Worm (Caenorhabditis elegans) whole organism, early embryonic: ENCODE measurements around the gene sec-61.A.
A peak's percentile ranks its signal among the peaks of the same experiment; 100 is the strongest.
"Not testable (repeated sequence)": the region's sequence is repeated elsewhere in the genome, so short reads cannot be mapped to it uniquely, and the experiment has no call there.

Experiments used
- B0310.2 ChIP-seq: sonication (generic microtip); optimal IDR thresholded peaks from 2 replicates; lab custom pipeline; 2016; ENCODE audit warnings: mild to moderate bottlenecking, missing genetic modification characterization, missing compliant biosample characterization
- F13C5.2 ChIP-seq: sonication (generic microtip); optimal IDR thresholded peaks from 2 replicates; lab custom pipeline; 2017; ENCODE audit warnings: mild to moderate bottlenecking, missing genetic modification characterization, inconsistent platforms, missing compliant biosample characterization
- aly-1 ChIP-seq: sonication (generic microtip); optimal IDR thresholded peaks from 2 replicates; lab custom pipeline; 2016; ENCODE audit warnings: missing genetic modification characterization, missing compliant biosample characterization
- ama-1 ChIP-seq: fragments of 150-350 bp; optimal IDR thresholded peaks from 2 replicates; lab custom pipeline; 2014
- ceh-13 ChIP-seq: fragments of 200-800 bp; sonication (Bioruptor generic); optimal IDR thresholded peaks from 2 replicates; lab custom pipeline; 2018; ENCODE audit warnings: mild to moderate bottlenecking, missing genetic modification characterization, missing compliant biosample characterization
- ceh-36 ChIP-seq: sonication (generic microtip); optimal IDR thresholded peaks from 2 replicates; lab custom pipeline; 2016; ENCODE audit warnings: missing genetic modification characterization, inconsistent platforms, missing compliant biosample characterization
- ets-7 ChIP-seq: sonication (generic microtip); optimal IDR thresholded peaks from 2 replicates; lab custom pipeline; 2016; ENCODE audit warnings: missing genotype, missing genetic modification characterization, missing compliant biosample characterization
- flt-1 ChIP-seq: fragments of 200-800 bp; sonication (Bioruptor generic); IDR thresholded peaks from 2 replicates; pipeline ENCODE4 v1.3.6; 2022; ENCODE audit warnings: missing genetic modification characterization, missing compliant biosample characterization
- hmbx-1 ChIP-seq: sonication (generic microtip); optimal IDR thresholded peaks from 2 replicates; lab custom pipeline; 2016; ENCODE audit warnings: mild to moderate bottlenecking, missing genetic modification characterization, missing compliant biosample characterization
- hmg-4 ChIP-seq: fragments of 200-800 bp; sonication (Bioruptor generic); optimal IDR thresholded peaks from 2 replicates; lab custom pipeline; 2018; ENCODE audit warnings: mild to moderate bottlenecking, missing genetic modification characterization, missing compliant biosample characterization
- hnd-1 ChIP-seq: sonication (generic microtip); optimal IDR thresholded peaks from 2 replicates; lab custom pipeline; 2016; ENCODE audit warnings: missing genetic modification characterization, missing compliant biosample characterization
- pes-1 ChIP-seq: fragments of 200-800 bp; sonication (Bioruptor generic); IDR thresholded peaks from 2 replicates; pipeline ENCODE4 v1.3.6; 2022; ENCODE audit warnings: missing genetic modification reagents, missing genetic modification characterization, missing compliant biosample characterization
- scrt-1 ChIP-seq: fragments of 200-800 bp; sonication (Bioruptor generic); IDR thresholded peaks from 2 replicates; pipeline ENCODE4 v1.3.6; 2022; ENCODE audit warnings: missing genetic modification characterization, missing compliant biosample characterization
- sea-1 ChIP-seq: fragments of 200-800 bp; sonication (Bioruptor generic); conservative IDR thresholded peaks from 2 replicates; pipeline ENCODE4 v1.3.6; 2022; ENCODE audit warnings: missing genetic modification characterization, missing compliant biosample characterization
- tbx-11 ChIP-seq: fragments of 200-800 bp; sonication (Bioruptor generic); IDR thresholded peaks from 2 replicates; pipeline ENCODE4 v1.3.6; 2022; ENCODE audit warnings: missing genetic modification characterization, missing compliant biosample characterization
- tbx-37 ChIP-seq: fragments of 200-800 bp; sonication (Bioruptor generic); conservative IDR thresholded peaks from 2 replicates; pipeline ENCODE4 v1.3.6; 2022; ENCODE audit warnings: missing genetic modification reagents, missing genetic modification characterization, missing compliant biosample characterization
- tra-4 ChIP-seq: sonication (generic microtip); optimal IDR thresholded peaks from 2 replicates; lab custom pipeline; 2017; ENCODE audit warnings: missing genetic modification characterization, missing compliant biosample characterization

sec-61.A gene

ce11 chrIV:14853703-14854102, 28.6 kb upstream of the sec-61.A start, which contains the start of gene Y57G11C.52:
TSS of gene Y57G11C.52 (plus strand) at chrIV:14854003.
- TF ChIP-seq hmbx-1 (tag; lab: Kevin White, UChicago) (no peak), tbx-11 (GFP tag; lab: Robert Waterston, UW) (no peak), ceh-13 (GFP tag; lab: Kevin White, UChicago) (no peak)

- TF ChIP-seq scrt-1 (GFP tag; lab: Robert Waterston, UW); sea-1 (GFP tag; lab: Robert Waterston, UW); ama-1 (lab: Kevin White, UChicago): not testable (repeated sequence)
Observed at ce11 chrIV:14843062-14843461, 18.0 kb upstream of the sec-61.A start, which contains the start of gene Y57G11C.20. TSS of gene Y57G11C.20 (plus strand) at chrIV:14843362.

- peak; percentile 42 for TF ChIP-seq ets-7
- TF ChIP-seq pes-1 (GFP tag; lab: Robert Waterston, UW): peak; percentile 86
- TF ChIP-seq sea-1 (GFP tag; lab: Robert Waterston, UW): no peak; the same call in 1 of the 2 replicates
- peak; percentile 80 for TF ChIP-seq flt-1
- peak; percentile 25 for TF ChIP-seq hmbx-1 (tag; lab: Kevin White, UChicago)
- peak; percentile 56 for TF ChIP-seq ceh-13 (GFP tag; lab: Kevin White, UChicago)
- TF ChIP-seq tbx-11 (GFP tag; lab: Robert Waterston, UW): peak; percentile 88
- TF ChIP-seq hmg-4 (GFP tag; lab: Kevin White, UChicago): no peak
- peak; percentile 30 for TF ChIP-seq B0310.2 (tag; lab: Kevin White, UChicago)
- peak; percentile 23 for TF ChIP-seq tra-4 (tag; lab: Kevin White, UChicago)
- peak; percentile 71 for TF ChIP-seq F13C5.2 (tag; lab: Kevin White, UChicago)
- peak; percentile 73 for TF ChIP-seq tbx-37
- TF ChIP-seq aly-1 (tag; lab: Kevin White, UChicago): peak; percentile 69
- peak; percentile 62 for TF ChIP-seq ceh-36
- no peak; the same call in 1 of the 2 replicates for TF ChIP-seq scrt-1 (GFP tag; lab: Robert Waterston, UW)
- peak; percentile 64 for TF ChIP-seq hnd-1 (tag; lab: Kevin White, UChicago)
- no peak for TF ChIP-seq ama-1 (lab: Kevin White, UChicago)
Observed at ce11 chrIV:14838095-14838494, 13.0 kb upstream of the sec-61.A start.

- TF ChIP-seq hnd-1 (tag; lab: Kevin White, UChicago) (no peak), ceh-13 (GFP tag; lab: Kevin White, UChicago) (no peak), F13C5.2 (tag; lab: Kevin White, UChicago) (no peak), pes-1 (GFP tag; lab: Robert Waterston, UW) (no peak), aly-1 (tag; lab: Kevin White, UChicago) (no peak), scrt-1 (GFP tag; lab: Robert Waterston, UW) (no peak), tbx-11 (GFP tag; lab: Robert Waterston, UW) (no peak), ceh-36 (no peak), hmbx-1 (tag; lab: Kevin White, UChicago) (no peak), ets-7 (no peak), hmg-4 (GFP tag; lab: Kevin White, UChicago) (no peak)
Observed at ce11 chrIV:14836885-14837284, 11.8 kb upstream of the sec-61.A start, which contains the start of gene Y57G11C.22. TSS of gene Y57G11C.22 (plus strand) at chrIV:14837211.

- no peak for TF ChIP-seq hmbx-1 (tag; lab: Kevin White, UChicago)
- no peak for TF ChIP-seq ceh-13 (GFP tag; lab: Kevin White, UChicago)
- no peak for TF ChIP-seq sea-1 (GFP tag; lab: Robert Waterston, UW)
- no peak for TF ChIP-seq hmg-4 (GFP tag; lab: Kevin White, UChicago)
- no peak for TF ChIP-seq flt-1
- TF ChIP-seq ama-1 (lab: Kevin White, UChicago): no peak
- no peak for TF ChIP-seq tbx-11 (GFP tag; lab: Robert Waterston, UW)
- TF ChIP-seq tra-4 (tag; lab: Kevin White, UChicago): no peak
- TF ChIP-seq tbx-37: no peak
Observed at ce11 chrIV:14833537-14833936, 8.5 kb upstream of the sec-61.A start.

ce11 chrIV:14829026-14829425, 4.0 kb upstream of the sec-61.A start, which contains the start of gene hhat-2:
TSS of gene hhat-2 (minus strand) at chrIV:14829126.
- no peak for TF ChIP-seq pes-1 (GFP tag; lab: Robert Waterston, UW)
- no peak for TF ChIP-seq scrt-1 (GFP tag; lab: Robert Waterston, UW)
- no peak for TF ChIP-seq ama-1 (lab: Kevin White, UChicago)
- TF ChIP-seq hmg-4 (GFP tag; lab: Kevin White, UChicago): no peak
- TF ChIP-seq ceh-13 (GFP tag; lab: Kevin White, UChicago): no peak
- no peak for TF ChIP-seq ceh-36
- TF ChIP-seq hnd-1 (tag; lab: Kevin White, UChicago): no peak
- no peak for TF ChIP-seq aly-1 (tag; lab: Kevin White, UChicago)

ce11 chrIV:14828218-14828617, 3.2 kb upstream of the sec-61.A start:
- TF ChIP-seq hmg-4 (GFP tag; lab: Kevin White, UChicago) (no peak), ceh-13 (GFP tag; lab: Kevin White, UChicago) (no peak), ama-1 (lab: Kevin White, UChicago) (no peak), scrt-1 (GFP tag; lab: Robert Waterston, UW) (no peak), F13C5.2 (tag; lab: Kevin White, UChicago) (no peak), hmbx-1 (tag; lab: Kevin White, UChicago) (no peak), pes-1 (GFP tag; lab: Robert Waterston, UW) (no peak), B0310.2 (tag; lab: Kevin White, UChicago) (no peak), tra-4 (tag; lab: Kevin White, UChicago) (no peak), hnd-1 (tag; lab: Kevin White, UChicago) (no peak), tbx-11 (GFP tag; lab: Robert Waterston, UW) (no peak), tbx-37 (no peak), ceh-36 (no peak)
